Worm (Caenorhabditis elegans): Measurements from ENCODE around the gene F16H6.7.

DNA sequence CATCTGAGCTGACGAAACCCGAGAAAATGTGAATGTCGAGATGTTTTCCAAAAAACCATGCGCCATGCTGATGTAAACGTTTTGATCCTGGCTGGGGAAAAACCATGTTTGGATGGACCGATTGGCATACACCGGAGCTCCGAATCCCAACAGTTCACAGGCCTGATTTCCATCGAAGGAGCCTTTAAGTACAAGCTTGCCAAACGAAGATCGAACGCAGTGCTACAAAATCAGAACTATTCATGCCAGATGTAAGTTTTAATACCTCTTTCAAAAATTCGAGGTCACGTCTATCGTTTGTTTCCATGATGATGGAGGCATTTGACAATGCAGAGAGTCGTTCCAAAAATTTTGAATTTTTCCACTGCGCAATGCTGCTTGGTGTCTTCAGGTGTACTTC is 26.8 kb upstream of the F16H6.7 start:
- TF ChIP-seq flt-1 (GFP tag; IDR thresholded peaks at IDR 0.05) = no peak
- TF ChIP-seq ztf-23 (GFP tag; IDR thresholded peaks at IDR 0.05) = no peak
- no peak for TF ChIP-seq klf-2 (GFP tag; conservative IDR thresholded peaks at IDR 0.05)
- TF ChIP-seq med-1 (GFP tag; optimal IDR thresholded peaks at IDR 0.05; ENCODE audit: insufficient read depth) = no peak
- TF ChIP-seq ref-1 (GFP tag; conservative IDR thresholded peaks at IDR 0.05) = no peak
- TF ChIP-seq T22C8.4 (GFP tag; IDR thresholded peaks at IDR 0.05) = no peak
- no peak for TF ChIP-seq cog-1 (tag; optimal IDR thresholded peaks at IDR 0.05)

Data from whole organism, midembryonic.